Fruit fly (Drosophila melanogaster): ENCODE data around the gene CG12637.
A peak's percentile ranks its signal among the peaks of the same experiment; 100 is the strongest.

Gene CG12637

dm6 chrX:10717869-10718268, 44.6 kb upstream of the CG12637 start (continued):
- TF ChIP-seq croc (GFP tag; conservative IDR thresholded peaks at IDR 0.05) (no peak), pan (optimal IDR thresholded peaks at IDR 0.05) (no peak), pan (GFP tag; optimal IDR thresholded peaks at IDR 0.05 in 1 of 2, IDR thresholded peaks at IDR 0.05 in 1 of 2) (peak in 1 of 2 experiments; percentile 49), CG9876 (GFP tag; optimal IDR thresholded peaks at IDR 0.05) (no peak), otp (GFP tag; IDR thresholded peaks at IDR 0.05) (peak; percentile 12; the same call in 1 of the 3 replicates), sima (GFP tag; optimal IDR thresholded peaks at IDR 0.05) (no peak), CG17328 (GFP tag; IDR thresholded peaks at IDR 0.05) (peak; percentile 33; the same call in 1 of the 2 replicates), tgo (GFP tag; IDR thresholded peaks at IDR 0.05) (0 out of 3 replicates have a peak, but pooled peaks have one; percentile 22), BtbVII (GFP tag; optimal IDR thresholded peaks at IDR 0.05) (no peak), CG6791 (GFP tag; IDR thresholded peaks at IDR 0.05; ENCODE audit: partially characterized antibody) (no peak), row (GFP tag; IDR thresholded peaks at IDR 0.05) (peak; percentile 60), Drgx (GFP tag; IDR thresholded peaks at IDR 0.05) (peak; percentile 63), sob (GFP tag; IDR thresholded peaks at IDR 0.05) (peak; percentile 45; the same call in 1 of the 2 replicates), sr (GFP tag; IDR thresholded peaks at IDR 0.05) (no peak), CG31388 (GFP tag; optimal IDR thresholded peaks at IDR 0.05) (no peak), CG7987 (GFP tag; optimal IDR thresholded peaks at IDR 0.05) (no peak), CG1024 (GFP tag; IDR thresholded peaks at IDR 0.05) (no peak), nmo (GFP tag; optimal IDR thresholded peaks at IDR 0.05) (peak; percentile 32), E2f2 (GFP tag; IDR thresholded peaks at IDR 0.05) (peak; percentile 15; the same call in 1 of the 2 replicates), CG8290 (GFP tag; optimal IDR thresholded peaks at IDR 0.05) (no peak), CG8290 (tag; optimal IDR thresholded peaks at IDR 0.05) (peak in 1 of 2 experiments; percentile 5), eve (GFP tag; optimal IDR thresholded peaks at IDR 0.05) (peak in 1 of 2 experiments; percentile 54), CG17361 (GFP tag; IDR thresholded peaks at IDR 0.05) (peak; percentile 49; the same call in 1 of the 3 replicates), CG17802 (tag; optimal IDR thresholded peaks at IDR 0.05) (no peak), dm (GFP tag; optimal IDR thresholded peaks at IDR 0.05) (no peak), CG10979 (tag; optimal IDR thresholded peaks at IDR 0.05) (peak; percentile 16), sisA (GFP tag; IDR thresholded peaks at IDR 0.05) (peak; percentile 38; the same call in 1 of the 2 replicates), CG11560 (tag; IDR thresholded peaks at IDR 0.05) (no peak), CG1603 (tag; optimal IDR thresholded peaks at IDR 0.05) (peak; percentile 49), CG18262 (tag; optimal IDR thresholded peaks at IDR 0.05) (peak; percentile 32), CG17359 (tag; optimal IDR thresholded peaks at IDR 0.05) (peak; percentile 48), Oaz (GFP tag; IDR thresholded peaks at IDR 0.05) (peak; percentile 18; the same call in 1 of the 2 replicates), esg (GFP tag; conservative IDR thresholded peaks at IDR 0.05) (peak; percentile 50; the same call in 1 of the 2 replicates), CG17186 (GFP tag; optimal IDR thresholded peaks at IDR 0.05) (no peak), Opbp (GFP tag; IDR thresholded peaks at IDR 0.05; ENCODE audit: partially characterized antibody) (no peak), amos (GFP tag; IDR thresholded peaks at IDR 0.05; ENCODE audit: partially characterized antibody) (no peak), CG15269 (tag; optimal IDR thresholded peaks at IDR 0.05) (peak; percentile 55), trem (tag; optimal IDR thresholded peaks at IDR 0.05) (no peak), CG4707 (GFP tag; optimal IDR thresholded peaks at IDR 0.05) (no peak), CG12071 (GFP tag; optimal IDR thresholded peaks at IDR 0.05) (peak; percentile 51), slbo (GFP tag; IDR thresholded peaks at IDR 0.05) (0 out of 2 replicates have a peak, but pooled peaks have one; percentile 25), psq (GFP tag; optimal IDR thresholded peaks at IDR 0.05) (no peak), hth (optimal IDR thresholded peaks at IDR 0.05) (no peak), chif (GFP tag; optimal IDR thresholded peaks at IDR 0.05) (no peak), PHDP (tag; optimal IDR thresholded peaks at IDR 0.05) (peak; percentile 37), Trl (optimal IDR thresholded peaks at IDR 0.05) (no peak), Trl (GFP tag; optimal IDR thresholded peaks at IDR 0.05) (no peak), HLH3B (GFP tag; IDR thresholded peaks at IDR 0.05) (peak; percentile 64), CG7786 (GFP tag; optimal IDR thresholded peaks at IDR 0.05) (no peak), CG1792 (GFP tag; optimal IDR thresholded peaks at IDR 0.05) (no peak), dimm (GFP tag; IDR thresholded peaks at IDR 0.05) (no peak), D19A (tag; optimal IDR thresholded peaks at IDR 0.05) (peak; percentile 32), CG4282 (GFP tag; optimal IDR thresholded peaks at IDR 0.05) (no peak)
